Fruit fly (Drosophila melanogaster): ENCODE data around the gene CG14260.

CG14260 gene

dm6 chr3R:27281022-27281810, 16.0 kb downstream of the CG14260 start (continued):
- TF ChIP-seq sisA (GFP tag; IDR thresholded peaks at IDR 0.05): peak; percentile 97
- peak; percentile 95 for TF ChIP-seq CG7372 (GFP tag; IDR thresholded peaks at IDR 0.05)
- TF ChIP-seq Gug (GFP tag; IDR thresholded peaks at IDR 0.05): peak; percentile 98
- peak; percentile 85 for TF ChIP-seq CG11560 (tag; IDR thresholded peaks at IDR 0.05)
- peak; percentile 97 for TF ChIP-seq H2.0 (GFP tag; IDR thresholded peaks at IDR 0.05)
- peak; percentile 95 for TF ChIP-seq ATbp (GFP tag; optimal IDR thresholded peaks at IDR 0.05)
- TF ChIP-seq CG7839 (tag; optimal IDR thresholded peaks at IDR 0.05): peak; percentile 97
- peak; percentile 82 for TF ChIP-seq CG12104 (GFP tag; optimal IDR thresholded peaks at IDR 0.05)
- TF ChIP-seq mam (GFP tag; optimal IDR thresholded peaks at IDR 0.05): peak; percentile 96
- peak; percentile 94 for TF ChIP-seq al (GFP tag; IDR thresholded peaks at IDR 0.05)
- peak; percentile 86 for TF ChIP-seq tap (tag; optimal IDR thresholded peaks at IDR 0.05)
- TF ChIP-seq nerfin-1 (tag; optimal IDR thresholded peaks at IDR 0.05): peak; percentile 80
- TF ChIP-seq inv (GFP tag; IDR thresholded peaks at IDR 0.05; ENCODE audit: partially characterized antibody): 0 out of 2 replicates have a peak, but pooled peaks have one; percentile 36
- peak; percentile 65 for TF ChIP-seq ab (GFP tag; optimal IDR thresholded peaks at IDR 0.05)
- TF ChIP-seq Myb (GFP tag; optimal IDR thresholded peaks at IDR 0.05): peak; percentile 89
- peak; percentile 98 for TF ChIP-seq Ada2b (GFP tag; IDR thresholded peaks at IDR 0.05)
- 0 out of 2 replicates have a peak, but pooled peaks have one; percentile 32 for TF ChIP-seq Dref (GFP tag; IDR thresholded peaks at IDR 0.05)
- peak; percentile 80 for TF ChIP-seq corto (GFP tag; optimal IDR thresholded peaks at IDR 0.05)
- peak; percentile 90 for TF ChIP-seq CG4820 (GFP tag; optimal IDR thresholded peaks at IDR 0.05)
- peak; percentile 86 for TF ChIP-seq CG1024 (GFP tag; IDR thresholded peaks at IDR 0.05)
- TF ChIP-seq CG8359 (GFP tag; optimal IDR thresholded peaks at IDR 0.05; ENCODE audit: borderline replicate concordance): peak; percentile 73
- TF ChIP-seq lilli (GFP tag; optimal IDR thresholded peaks at IDR 0.05): peak; percentile 98
- peak; percentile 88 for TF ChIP-seq dm (GFP tag; optimal IDR thresholded peaks at IDR 0.05)
- 0 out of 2 replicates have a peak, but pooled peaks have one; percentile 12 for TF ChIP-seq ato (GFP tag; IDR thresholded peaks at IDR 0.05; ENCODE audit: partially characterized antibody)
- peak; percentile 93 for TF ChIP-seq CG6175 (GFP tag; IDR thresholded peaks at IDR 0.05)
- peak; percentile 70 for TF ChIP-seq kah (GFP tag; optimal IDR thresholded peaks at IDR 0.05)
- peak; percentile 95 for TF ChIP-seq danr (GFP tag; IDR thresholded peaks at IDR 0.05)
- 0 out of 3 replicates have a peak, but pooled peaks have one; percentile 25 for TF ChIP-seq Doc3 (GFP tag; IDR thresholded peaks at IDR 0.05; ENCODE audit: partially characterized antibody)
- peak; percentile 94 for TF ChIP-seq chif (GFP tag; optimal IDR thresholded peaks at IDR 0.05)
- TF ChIP-seq Optix (GFP tag; IDR thresholded peaks at IDR 0.05): peak; percentile 98
- TF ChIP-seq Fer3 (tag; optimal IDR thresholded peaks at IDR 0.05): peak; percentile 96
- peak; percentile 98 for TF ChIP-seq ranshi (GFP tag; IDR thresholded peaks at IDR 0.05)
- no peak for TF ChIP-seq tll (GFP tag; optimal IDR thresholded peaks at IDR 0.05)
- peak; percentile 98 for TF ChIP-seq CG14441 (GFP tag; IDR thresholded peaks at IDR 0.05)
- peak; percentile 97 for TF ChIP-seq Dbx (GFP tag; IDR thresholded peaks at IDR 0.05)
- TF ChIP-seq CG2678 (tag; optimal IDR thresholded peaks at IDR 0.05): peak; percentile 96
- TF ChIP-seq CG10147 (GFP tag; optimal IDR thresholded peaks at IDR 0.05): peak; percentile 89
- peak; percentile 96 for TF ChIP-seq CG34376 (GFP tag; optimal IDR thresholded peaks at IDR 0.05)
- peak; percentile 97 for TF ChIP-seq Sox102F (GFP tag; optimal IDR thresholded peaks at IDR 0.05)
- TF ChIP-seq pros (GFP tag; optimal IDR thresholded peaks at IDR 0.05): peak; percentile 96
- peak; percentile 96 for TF ChIP-seq ara (GFP tag; IDR thresholded peaks at IDR 0.05)
- TF ChIP-seq CG43689 (GFP tag; IDR thresholded peaks at IDR 0.05): peak; percentile 92
- TF ChIP-seq ttk (GFP tag; IDR thresholded peaks at IDR 0.05): peak; percentile 95
- peak; percentile 94 for TF ChIP-seq CG2712 (tag; optimal IDR thresholded peaks at IDR 0.05)
- TF ChIP-seq fd3F (GFP tag; optimal IDR thresholded peaks at IDR 0.05): peak; percentile 95
- peak; percentile 77 for TF ChIP-seq CG15073 (GFP tag; optimal IDR thresholded peaks at IDR 0.05)
- peak; percentile 88 for TF ChIP-seq CG12299 (tag; optimal IDR thresholded peaks at IDR 0.05)
- TF ChIP-seq exex (tag; optimal IDR thresholded peaks at IDR 0.05): peak; percentile 86
